Fruit fly (Drosophila melanogaster): ENCODE data around the gene AstA-R1.

AstA-R1 gene

DNA sequence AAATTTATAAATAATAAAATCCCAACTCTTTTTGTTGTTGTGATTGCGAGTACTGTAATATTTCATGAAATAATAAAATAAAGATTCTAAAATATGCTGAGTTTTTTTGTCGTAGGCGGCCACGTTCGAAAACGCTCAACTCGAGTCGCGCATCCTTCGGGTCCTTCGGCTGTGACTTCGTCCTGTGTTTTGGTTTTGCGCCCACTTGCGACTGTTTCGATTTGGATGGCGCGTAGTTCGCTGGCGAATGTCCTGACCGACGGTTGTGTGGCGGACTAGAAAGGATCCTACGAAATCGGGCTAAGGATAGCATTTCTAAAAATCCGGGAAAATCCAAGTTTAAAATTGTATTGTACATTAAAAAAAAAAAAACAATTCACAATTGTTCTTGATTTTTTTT is at the start of gene AstA-R1:
Gene AstA-R1, plus strand, starts transcription at position 231 of the 400 bp plus-strand sequence.
- TF ChIP-seq dsx (GFP tag; optimal IDR thresholded peaks at IDR 0.05; ENCODE audit: poor library complexity, severe bottlenecking) (no peak), svp (GFP tag) (peak; percentile 40)

DNA sequence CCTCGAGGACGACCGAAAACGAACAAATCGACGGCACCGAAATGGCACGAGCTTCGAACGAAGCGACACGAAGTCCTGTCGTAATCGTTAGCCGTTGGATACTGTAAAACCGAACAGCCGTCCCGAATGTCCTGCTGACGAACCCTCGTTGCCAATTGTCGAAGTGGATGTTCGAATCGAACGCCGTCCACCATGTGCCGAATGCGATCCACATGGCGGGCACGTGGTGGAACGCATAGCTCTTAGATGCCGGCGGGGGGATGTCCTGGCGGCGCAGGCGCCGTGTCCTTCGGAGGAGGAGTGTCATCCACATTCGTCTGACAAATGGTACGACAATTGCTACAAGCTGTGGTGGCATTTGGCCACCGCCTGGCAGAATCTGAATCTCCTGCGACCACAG is 43.6 kb upstream of the AstA-R1 start:
- TF ChIP-seq Eip93F (GFP tag; optimal IDR thresholded peaks at IDR 0.05) (no peak), CG8632 (GFP tag; optimal IDR thresholded peaks at IDR 0.05) (no peak), fd85E (GFP tag; optimal IDR thresholded peaks at IDR 0.05) (no peak), fkh (GFP tag; optimal IDR thresholded peaks at IDR 0.05) (no peak), CG8319 (GFP tag; optimal IDR thresholded peaks at IDR 0.05) (no peak), Sox14 (GFP tag; optimal IDR thresholded peaks at IDR 0.05) (no peak), CG4318 (GFP tag; optimal IDR thresholded peaks at IDR 0.05) (no peak), ss (GFP tag; optimal IDR thresholded peaks at IDR 0.05) (no peak), Eip75B (GFP tag; optimal IDR thresholded peaks at IDR 0.05) (no peak), Hr39 (GFP tag; optimal IDR thresholded peaks at IDR 0.05) (no peak), CG8119 (GFP tag; IDR thresholded peaks at IDR 0.05) (no peak), dac (GFP tag; optimal IDR thresholded peaks at IDR 0.05) (no peak), Ets21C (GFP tag; optimal IDR thresholded peaks at IDR 0.05) (no peak), achi (GFP tag; optimal IDR thresholded peaks at IDR 0.05) (no peak), CG6854 (GFP tag; optimal IDR thresholded peaks at IDR 0.05) (no peak), vri (GFP tag; optimal IDR thresholded peaks at IDR 0.05) (no peak), dsx (GFP tag; optimal IDR thresholded peaks at IDR 0.05; ENCODE audit: poor library complexity, severe bottlenecking) (no peak), CG6792 (GFP tag; optimal IDR thresholded peaks at IDR 0.05) (no peak)

DNA sequence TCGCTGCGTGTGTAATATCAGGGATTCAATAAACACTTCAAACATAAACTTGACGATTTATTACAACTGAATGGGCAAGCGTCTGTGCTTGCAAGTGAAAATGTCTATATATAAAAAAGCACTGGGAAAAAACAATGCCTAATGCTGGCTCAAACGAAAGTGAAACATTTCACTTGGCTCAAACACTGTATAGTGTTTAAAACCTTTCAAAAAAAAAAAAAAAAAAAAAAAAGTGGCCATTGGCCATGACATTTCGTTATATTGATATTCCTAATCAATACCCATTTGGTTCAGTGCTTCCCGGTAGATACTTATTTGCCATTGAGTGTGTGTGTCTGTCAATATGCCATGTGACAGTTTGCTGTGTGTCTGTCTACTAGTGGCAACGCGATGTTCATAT is 35.6 kb upstream of the AstA-R1 start:
- no peak for TF ChIP-seq fd85E (GFP tag; optimal IDR thresholded peaks at IDR 0.05)
- TF ChIP-seq Lpt (GFP tag; optimal IDR thresholded peaks at IDR 0.05): peak; percentile 59
- no peak for TF ChIP-seq dac (GFP tag; optimal IDR thresholded peaks at IDR 0.05)
- TF ChIP-seq CG11902 (GFP tag; optimal IDR thresholded peaks at IDR 0.05): no peak
- no peak for TF ChIP-seq CG4318 (GFP tag; optimal IDR thresholded peaks at IDR 0.05)
- TF ChIP-seq CG3032 (tag; optimal IDR thresholded peaks at IDR 0.05): peak; percentile 4
- TF ChIP-seq Ets21C (GFP tag; optimal IDR thresholded peaks at IDR 0.05): no peak
- TF ChIP-seq Ets96B (tag; optimal IDR thresholded peaks at IDR 0.05): no peak
- no peak for TF ChIP-seq topi (GFP tag; optimal IDR thresholded peaks at IDR 0.05)
- TF ChIP-seq Blimp-1 (GFP tag; optimal IDR thresholded peaks at IDR 0.05): no peak
- TF ChIP-seq lz (GFP tag; optimal IDR thresholded peaks at IDR 0.05): no peak
- TF ChIP-seq CG11762 (GFP tag; optimal IDR thresholded peaks at IDR 0.05; ENCODE audit: insufficient read depth): no peak
- no peak; the same call in 1 of the 2 replicates for TF ChIP-seq CG15336 (GFP tag; IDR thresholded peaks at IDR 0.05)
- no peak for TF ChIP-seq Hr38 (GFP tag; optimal IDR thresholded peaks at IDR 0.05)
- TF ChIP-seq CG8319 (GFP tag; optimal IDR thresholded peaks at IDR 0.05): no peak
- TF ChIP-seq Sox102F (GFP tag; optimal IDR thresholded peaks at IDR 0.05): no peak
- peak; percentile 28 for TF ChIP-seq OdsH (GFP tag; optimal IDR thresholded peaks at IDR 0.05)
- no peak for TF ChIP-seq CG6854 (GFP tag; optimal IDR thresholded peaks at IDR 0.05)
- TF ChIP-seq Met (GFP tag; optimal IDR thresholded peaks at IDR 0.05): no peak
- TF ChIP-seq CG3919 (GFP tag; optimal IDR thresholded peaks at IDR 0.05): peak; percentile 8
- TF ChIP-seq CG6163 (GFP tag; IDR thresholded peaks at IDR 0.05): 0 out of 3 replicates have a peak, but pooled peaks have one; percentile 40
- no peak for TF ChIP-seq vri (GFP tag; optimal IDR thresholded peaks at IDR 0.05)
- peak; percentile 14 for TF ChIP-seq Sox14 (GFP tag; optimal IDR thresholded peaks at IDR 0.05)
- no peak for TF ChIP-seq CG6792 (GFP tag; optimal IDR thresholded peaks at IDR 0.05)
- no peak for TF ChIP-seq cyc (GFP tag; optimal IDR thresholded peaks at IDR 0.05)
- TF ChIP-seq CG1621 (tag; optimal IDR thresholded peaks at IDR 0.05): no peak
- TF ChIP-seq acj6 (GFP tag; optimal IDR thresholded peaks at IDR 0.05): peak; percentile 55
- peak; percentile 35; the same call in 1 of the 2 replicates for TF ChIP-seq Gug (GFP tag; IDR thresholded peaks at IDR 0.05)
- TF ChIP-seq CG10631 (GFP tag; optimal IDR thresholded peaks at IDR 0.05): peak; percentile 57
- TF ChIP-seq Sox15 (GFP tag; optimal IDR thresholded peaks at IDR 0.05): no peak
- TF ChIP-seq CG6276 (GFP tag; optimal IDR thresholded peaks at IDR 0.05): no peak
- peak; percentile 54 for TF ChIP-seq svp (GFP tag)
- no peak for TF ChIP-seq CG9139 (GFP tag; optimal IDR thresholded peaks at IDR 0.05)
- TF ChIP-seq dsx (GFP tag; optimal IDR thresholded peaks at IDR 0.05; ENCODE audit: poor library complexity, severe bottlenecking): no peak
- TF ChIP-seq Eip75B (GFP tag; optimal IDR thresholded peaks at IDR 0.05): peak; percentile 13
- no peak for TF ChIP-seq CG31627 (GFP tag; optimal IDR thresholded peaks at IDR 0.05)
- TF ChIP-seq net (GFP tag; optimal IDR thresholded peaks at IDR 0.05): no peak
- TF ChIP-seq Hr39 (GFP tag; optimal IDR thresholded peaks at IDR 0.05): peak; percentile 25
- no peak for TF ChIP-seq spab (GFP tag; optimal IDR thresholded peaks at IDR 0.05)
- no peak for TF ChIP-seq CG11294 (GFP tag; IDR thresholded peaks at IDR 0.05)
- TF ChIP-seq fd59A (GFP tag; optimal IDR thresholded peaks at IDR 0.05): no peak

Data from whole organism, prepupa.